Worm (Caenorhabditis elegans) whole organism, young adult: ENCODE results near the gene trap-2.

ENCODE experiments used
- C06A6.2 ChIP-seq: fragments of 200-800 bp; sonication (Bioruptor generic); conservative IDR thresholded peaks from 2 replicates; pipeline ENCODE4 v1.3.6; 2022; ENCODE audit warnings: missing genetic modification characterization, missing compliant biosample characterization
- F55B11.4 ChIP-seq: sonication (generic microtip); optimal IDR thresholded peaks from 2 replicates; lab custom pipeline; 2016; ENCODE audit warnings: missing compliant biosample characterization, missing genetic modification characterization, borderline replicate concordance; ENCODE audit not compliant: insufficient read depth
- akir-1 ChIP-seq: fragments of 200-800 bp; sonication (Bioruptor generic); optimal IDR thresholded peaks from 2 replicates; lab custom pipeline; 2018; ENCODE audit warnings: mild to moderate bottlenecking, missing genetic modification characterization, moderate library complexity, missing compliant biosample characterization
- ama-1 ChIP-seq, 3 experiments: fragments of 150-350 bp in 1 of 3; sonication (generic microtip) in 2 of 3; optimal IDR thresholded peaks; 2 replicates each; lab custom pipeline; 2014 to 2018; ENCODE audit warnings: missing biosample characterization in 2 of 3, missing genetic modification characterization in 2 of 3, missing genetic modification reagents in 2 of 3
- attf-6 ChIP-seq: fragments of 200-800 bp; sonication (Bioruptor generic); IDR thresholded peaks from 2 replicates; pipeline ENCODE4 v1.3.6; 2022; ENCODE audit warnings: missing genetic modification reagents, missing genetic modification characterization, missing compliant biosample characterization
- dox-1 ChIP-seq: fragments of 200-800 bp; sonication (Bioruptor generic); IDR thresholded peaks from 2 replicates; pipeline ENCODE4 v1.3.6; 2022; ENCODE audit warnings: missing genetic modification reagents, missing genetic modification characterization, missing compliant biosample characterization
- pha-4 ChIP-seq: fragments of 150-350 bp; sonication (generic microtip); optimal IDR thresholded peaks from 2 replicates; lab custom pipeline; 2014; ENCODE audit warnings: missing biosample characterization, missing genetic modification reagents, missing genetic modification characterization
- snpc-3.4 ChIP-seq: sonication (generic microtip); optimal IDR thresholded peaks from 2 replicates; lab custom pipeline; 2017; ENCODE audit warnings: missing genetic modification characterization, mild to moderate bottlenecking, missing compliant biosample characterization, antibody characterized with exemption, moderate library complexity, missing genotype, missing genetic modification reagents
- unc-130 ChIP-seq: sonication (generic microtip); optimal IDR thresholded peaks from 2 replicates; lab custom pipeline; 2016; ENCODE audit warnings: missing genetic modification reagents, missing genetic modification characterization, missing compliant biosample characterization
- unc-62 ChIP-seq: fragments of 150-350 bp; optimal IDR thresholded peaks from 2 replicates; lab custom pipeline; 2014; ENCODE audit warnings: missing biosample characterization, missing genetic modification reagents, missing genetic modification characterization
- zim-3 ChIP-seq: sonication (generic microtip); optimal IDR thresholded peaks from 2 replicates; lab custom pipeline; 2017; ENCODE audit warnings: mild to moderate bottlenecking, missing genetic modification characterization, moderate library complexity, missing compliant biosample characterization

ce11 chrX:810694-811093 is 42.8 kb upstream of the trap-2 start, which contains the start of gene F25E2.2:
- TF ChIP-seq unc-130 (GFP tag; lab: Kevin White, UChicago) (no peak), pha-4 (tag; lab: Kevin White, UChicago) (no peak), attf-6 (GFP tag; lab: Robert Waterston, UW) (no peak), zim-3 (tag; lab: Kevin White, UChicago) (no peak), akir-1 (GFP tag; lab: Kevin White, UChicago) (no peak), snpc-3.4 (tag; lab: Kevin White, UChicago) (no peak), C06A6.2 (GFP tag; lab: Robert Waterston, UW) (no peak), ama-1 (optimal IDR thresholded peaks at IDR 0.05; lab: Kevin White, UChicago) (no peak), ama-1 (GFP tag; optimal IDR thresholded peaks at IDR 0.05; lab: Kevin White, UChicago) (no peak), unc-62 (no peak), F55B11.4 (tag; lab: Kevin White, UChicago) (no peak), dox-1 (GFP tag; lab: Robert Waterston, UW) (no peak)
